ENCODE assay signal across 8 worm cellular contexts in the genomic region with DNA sequence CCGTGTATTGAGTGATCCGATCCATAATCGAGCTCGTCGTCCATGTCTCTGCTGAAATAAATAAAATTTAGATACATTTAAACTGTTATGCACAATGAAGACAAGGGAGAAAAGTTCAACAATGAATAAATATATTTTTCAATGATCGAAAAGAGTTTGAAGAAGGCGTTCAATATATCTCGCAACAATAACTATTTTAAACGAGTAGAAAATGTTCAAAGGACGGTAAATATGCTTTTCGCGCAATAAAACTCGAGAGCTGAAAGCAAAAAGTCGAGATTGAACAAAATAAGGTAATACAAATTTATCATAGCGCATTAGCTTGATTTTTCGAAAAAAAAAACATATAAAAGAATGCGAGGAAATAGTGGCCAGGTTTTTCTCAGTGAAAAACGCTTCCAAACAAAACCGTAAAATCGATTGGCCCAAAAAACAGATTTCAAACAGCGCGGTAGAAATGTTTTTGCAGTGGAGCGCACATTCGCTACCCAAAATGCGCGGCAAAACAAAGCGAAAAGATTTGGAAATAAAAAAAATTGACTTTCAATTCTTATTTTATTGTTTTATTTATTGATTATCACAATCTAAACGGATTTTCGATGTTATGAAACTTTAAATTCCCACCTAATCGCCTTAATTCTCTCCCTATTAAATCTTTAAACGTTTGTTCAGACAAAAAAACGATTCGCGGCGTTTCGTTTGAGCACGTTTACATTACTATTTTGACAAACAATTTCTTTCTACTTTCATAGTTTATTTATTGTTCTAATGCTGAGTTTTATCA.
TF ChIP-seq lines count a peak whose summit lies in the region.

A gene (minus strand): TSS at position 51 of the 784 bp plus-strand sequence.
A gene (plus strand): TSS at position 734 of the 784 bp plus-strand sequence.

TF ChIP-seq in whole organism, L1 larva, 84 proteins besides CTCF, POLR2A, EP300 and RAD21 (continues in another document):
- TF ChIP-seq nhr-20 (tag; optimal IDR thresholded peaks at IDR 0.05; lab: Kevin White, UChicago) = peak; percentile 71
- no peak for TF ChIP-seq hlh-17 (GFP tag; optimal IDR thresholded peaks at IDR 0.05; lab: Kevin White, UChicago; ENCODE audit: borderline replicate concordance)
- no peak for TF ChIP-seq C34B4.2 (tag; optimal IDR thresholded peaks at IDR 0.05; lab: Kevin White, UChicago)
- peak; percentile 54 for TF ChIP-seq swsn-7 (tag; optimal IDR thresholded peaks at IDR 0.05; lab: Kevin White, UChicago)
- TF ChIP-seq lin-15B (tag; optimal IDR thresholded peaks at IDR 0.05; lab: Kevin White, UChicago) = peak; percentile 74
- no peak for TF ChIP-seq unc-98 (GFP tag; IDR thresholded peaks at IDR 0.05; lab: Robert Waterston, UW)
- no peak for TF ChIP-seq lin-39 (tag; optimal IDR thresholded peaks at IDR 0.05; lab: Kevin White, UChicago)
- TF ChIP-seq mef-2 (tag; optimal IDR thresholded peaks at IDR 0.05; lab: Kevin White, UChicago) = no peak
- no peak for TF ChIP-seq egl-13 (tag; optimal IDR thresholded peaks at IDR 0.05; lab: Kevin White, UChicago)
- peak; percentile 48 for TF ChIP-seq nhr-19 (GFP tag; conservative IDR thresholded peaks at IDR 0.05; lab: Robert Waterston, UW)

TF ChIP-seq in whole organism, L2 larva, 48 proteins besides CTCF, POLR2A, EP300 and RAD21 (continues in another document):
- no peak for TF ChIP-seq skn-1 (tag; optimal IDR thresholded peaks at IDR 0.05; lab: Kevin White, UChicago)
- no peak for TF ChIP-seq unc-39 (tag; optimal IDR thresholded peaks at IDR 0.05; lab: Kevin White, UChicago)
- TF ChIP-seq nhr-10 (tag; optimal IDR thresholded peaks at IDR 0.05; lab: Kevin White, UChicago) = no peak
- TF ChIP-seq lin-13 (GFP tag; optimal IDR thresholded peaks at IDR 0.05; lab: Kevin White, UChicago) = peak; percentile 45
- TF ChIP-seq gmeb-1 (tag; optimal IDR thresholded peaks at IDR 0.05; lab: Kevin White, UChicago) = peak; percentile 90
- TF ChIP-seq mbf-1 (tag; optimal IDR thresholded peaks at IDR 0.05; lab: Kevin White, UChicago) = no peak
- TF ChIP-seq F13H6.1 (tag; optimal IDR thresholded peaks at IDR 0.05; lab: Kevin White, UChicago) = no peak
- TF ChIP-seq peb-1 (tag; optimal IDR thresholded peaks at IDR 0.05; lab: Kevin White, UChicago) = no peak
- peak; percentile 66 for TF ChIP-seq sma-3 (GFP tag; optimal IDR thresholded peaks at IDR 0.05; lab: Kevin White, UChicago)
- peak; percentile 41 for TF ChIP-seq crh-2 (tag; optimal IDR thresholded peaks at IDR 0.05; lab: Kevin White, UChicago)
- TF ChIP-seq sem-4 (tag; optimal IDR thresholded peaks at IDR 0.05; lab: Kevin White, UChicago) = no peak

TF ChIP-seq in whole organism, L3 larva, 47 proteins besides CTCF, POLR2A, EP300 and RAD21 (continues in another document):
- TF ChIP-seq ceh-16 (tag; optimal IDR thresholded peaks at IDR 0.05; lab: Kevin White, UChicago) = no peak
- no peak for TF ChIP-seq tbx-2 (tag; optimal IDR thresholded peaks at IDR 0.05; lab: Kevin White, UChicago)
- peak; percentile 21 for TF ChIP-seq elt-2 (tag; optimal IDR thresholded peaks at IDR 0.05; lab: Kevin White, UChicago)
- TF ChIP-seq hmg-11 (tag; optimal IDR thresholded peaks at IDR 0.05; lab: Kevin White, UChicago) = peak; percentile 59
- peak; percentile 61 for TF ChIP-seq nhr-23 (tag; optimal IDR thresholded peaks at IDR 0.05; lab: Kevin White, UChicago)
- TF ChIP-seq aly-2 (tag; optimal IDR thresholded peaks at IDR 0.05; lab: Kevin White, UChicago) = no peak
- TF ChIP-seq sea-2 (GFP tag; optimal IDR thresholded peaks at IDR 0.05; lab: Kevin White, UChicago) = no peak
- no peak for TF ChIP-seq skn-1 (tag; optimal IDR thresholded peaks at IDR 0.05; lab: Kevin White, UChicago)
- no peak for TF ChIP-seq fos-1 (tag; optimal IDR thresholded peaks at IDR 0.05; lab: Kevin White, UChicago)
- TF ChIP-seq snpc-4 (tag; optimal IDR thresholded peaks at IDR 0.05; lab: Kevin White, UChicago) = peak; percentile 66
- TF ChIP-seq nhr-237 (tag; optimal IDR thresholded peaks at IDR 0.05; lab: Kevin White, UChicago) = no peak

TF ChIP-seq in whole organism, L4 larva, 104 proteins besides CTCF, POLR2A, EP300 and RAD21 (continues in another document):
- TF ChIP-seq pha-4 (GFP tag; IDR thresholded peaks at IDR 0.05; lab: Robert Waterston, UW) (no peak), pha-4 (tag; optimal IDR thresholded peaks at IDR 0.05; lab: Kevin White, UChicago) (no peak), lin-38 (GFP tag; IDR thresholded peaks at IDR 0.05; lab: Robert Waterston, UW) (peak; percentile 88), madf-9 (GFP tag; conservative IDR thresholded peaks at IDR 0.05; lab: Robert Waterston, UW) (no peak), ztf-7 (tag; optimal IDR thresholded peaks at IDR 0.05; lab: Kevin White, UChicago) (no peak), rbr-2 (tag; optimal IDR thresholded peaks at IDR 0.05; lab: Kevin White, UChicago) (peak; percentile 28), dpl-1 (GFP tag; optimal IDR thresholded peaks at IDR 0.05; lab: Kevin White, UChicago) (peak; percentile 91), nhr-28 (tag; optimal IDR thresholded peaks at IDR 0.05; lab: Kevin White, UChicago) (peak; percentile 23), lin-39 (tag; optimal IDR thresholded peaks at IDR 0.05; lab: Kevin White, UChicago) (no peak), gei-8 (GFP tag; optimal IDR thresholded peaks at IDR 0.05; lab: Kevin White, UChicago) (no peak), aha-1 (tag; lab: Kevin White, UChicago) (peak; percentile 78)

TF ChIP-seq in whole organism, late embryonic, 69 proteins besides CTCF, POLR2A, EP300 and RAD21:
- TF ChIP-seq unc-55 (GFP tag; optimal IDR thresholded peaks at IDR 0.05; lab: Kevin White, UChicago) (peak; percentile 40), pha-2 (tag; optimal IDR thresholded peaks at IDR 0.05; lab: Kevin White, UChicago) (no peak), ceh-30 (tag; optimal IDR thresholded peaks at IDR 0.05; lab: Kevin White, UChicago) (no peak), ceh-48 (tag; optimal IDR thresholded peaks at IDR 0.05; lab: Kevin White, UChicago) (peak; percentile 28), unc-42 (tag; optimal IDR thresholded peaks at IDR 0.05; lab: Kevin White, UChicago) (no peak), elt-4 (tag; optimal IDR thresholded peaks at IDR 0.05; lab: Kevin White, UChicago) (no peak), nfya-1 (tag; optimal IDR thresholded peaks at IDR 0.05; lab: Kevin White, UChicago) (peak; percentile 12), che-1 (tag; optimal IDR thresholded peaks at IDR 0.05; lab: Kevin White, UChicago) (no peak), ama-1 (optimal IDR thresholded peaks at IDR 0.05; lab: Kevin White, UChicago) (no peak)

TF ChIP-seq in whole organism, midembryonic, 9 proteins besides CTCF, POLR2A, EP300 and RAD21:
- TF ChIP-seq klf-2 (GFP tag; conservative IDR thresholded peaks at IDR 0.05; lab: Robert Waterston, UW) = no peak
- TF ChIP-seq ref-1 (GFP tag; conservative IDR thresholded peaks at IDR 0.05; lab: Robert Waterston, UW) = no peak
- TF ChIP-seq cog-1 (tag; optimal IDR thresholded peaks at IDR 0.05; lab: Kevin White, UChicago) = peak; percentile 53

TF ChIP-seq in whole organism, mixed stage, embryonic, 35 proteins besides CTCF, POLR2A, EP300 and RAD21:
- TF ChIP-seq lsy-2 (tag; optimal IDR thresholded peaks at IDR 0.05; lab: Kevin White, UChicago) (peak; percentile 39), nhr-237 (tag; optimal IDR thresholded peaks at IDR 0.05; lab: Kevin White, UChicago) (peak; percentile 5), hlh-1 (tag; optimal IDR thresholded peaks at IDR 0.05; lab: Kevin White, UChicago) (no peak), nhr-28 (tag; optimal IDR thresholded peaks at IDR 0.05; lab: Kevin White, UChicago) (no peak), ceh-39 (tag; optimal IDR thresholded peaks at IDR 0.05; lab: Kevin White, UChicago) (peak; percentile 61), mep-1 (tag; optimal IDR thresholded peaks at IDR 0.05; lab: Kevin White, UChicago) (peak; percentile 53), ceh-83 (GFP tag; optimal IDR thresholded peaks at IDR 0.05; lab: Kevin White, UChicago) (no peak), mab-5 (tag; optimal IDR thresholded peaks at IDR 0.05; lab: Kevin White, UChicago) (no peak), nhr-2 (tag; optimal IDR thresholded peaks at IDR 0.05; lab: Kevin White, UChicago) (peak; percentile 13)

TF ChIP-seq in whole organism, young adult, 124 proteins besides CTCF, POLR2A, EP300 and RAD21:
- no peak for TF ChIP-seq madf-3 (GFP tag; IDR thresholded peaks at IDR 0.05; lab: Robert Waterston, UW)
- TF ChIP-seq dpl-1 (GFP tag; optimal IDR thresholded peaks at IDR 0.05; lab: Kevin White, UChicago) = peak; percentile 81
- TF ChIP-seq nhr-120 (GFP tag; IDR thresholded peaks at IDR 0.05; lab: Robert Waterston, UW) = no peak
- TF ChIP-seq lin-35 (GFP tag; optimal IDR thresholded peaks at IDR 0.05; lab: Kevin White, UChicago) = peak in 1 of 3 experiments; percentile 55
- peak; percentile 85 for TF ChIP-seq mcd-1 (GFP tag; IDR thresholded peaks at IDR 0.05; lab: Robert Waterston, UW)
- no peak for TF ChIP-seq lin-40 (tag; optimal IDR thresholded peaks at IDR 0.05; lab: Kevin White, UChicago)
- TF ChIP-seq athp-1 (tag; optimal IDR thresholded peaks at IDR 0.05; lab: Kevin White, UChicago) = peak; percentile 14
- peak; percentile 60; the same call in 1 of the 2 replicates for TF ChIP-seq madf-6 (GFP tag; IDR thresholded peaks at IDR 0.05; lab: Robert Waterston, UW)
- TF ChIP-seq dox-1 (GFP tag; IDR thresholded peaks at IDR 0.05; lab: Robert Waterston, UW) = peak; percentile 44; the same call in 1 of the 2 replicates
- no peak for TF ChIP-seq F23B12.7 (tag; optimal IDR thresholded peaks at IDR 0.05; lab: Kevin White, UChicago; ENCODE audit: insufficient read depth)
- no peak for TF ChIP-seq nhr-179 (tag; optimal IDR thresholded peaks at IDR 0.05; lab: Kevin White, UChicago)
- TF ChIP-seq attf-5 (GFP tag; optimal IDR thresholded peaks at IDR 0.05; lab: Kevin White, UChicago) = peak; percentile 86
- no peak for TF ChIP-seq zfh-2 (GFP tag; conservative IDR thresholded peaks at IDR 0.05; lab: Robert Waterston, UW)
- TF ChIP-seq attf-3 (GFP tag; conservative IDR thresholded peaks at IDR 0.05; lab: Robert Waterston, UW) = no peak
- no peak for TF ChIP-seq nhr-90 (tag; optimal IDR thresholded peaks at IDR 0.05; lab: Kevin White, UChicago)
- TF ChIP-seq efl-1 (GFP tag; optimal IDR thresholded peaks at IDR 0.05; lab: Kevin White, UChicago) = peak; percentile 86
- TF ChIP-seq snpc-4 (GFP tag; optimal IDR thresholded peaks at IDR 0.05; lab: Kevin White, UChicago) = no peak
- TF ChIP-seq snpc-4 (tag; optimal IDR thresholded peaks at IDR 0.05; lab: Kevin White, UChicago) = peak in 2 of 4 experiments; percentile 5 to 40
- TF ChIP-seq F33H1.4 (GFP tag; IDR thresholded peaks at IDR 0.05; lab: Robert Waterston, UW) = peak; percentile 11; the same call in 1 of the 2 replicates
- peak; percentile 88 for TF ChIP-seq lin-54 (GFP tag; optimal IDR thresholded peaks at IDR 0.05; lab: Kevin White, UChicago)
- peak; percentile 39 for TF ChIP-seq snpc-3.4 (tag; optimal IDR thresholded peaks at IDR 0.05; lab: Kevin White, UChicago)
- TF ChIP-seq hsf-1 (GFP tag; IDR thresholded peaks at IDR 0.05; lab: Robert Waterston, UW) = no peak
- TF ChIP-seq lsl-1 (GFP tag; optimal IDR thresholded peaks at IDR 0.05; lab: Kevin White, UChicago) = peak; percentile 21
